Fruit fly (Drosophila melanogaster) whole organism, embryonic: ENCODE measurements around the gene CAH4.
A peak's percentile ranks its signal among the peaks of the same experiment; 100 is the strongest.

Experiments used
- Ada2b ChIP-seq: fragments of 200-800 bp; sonication (Bioruptor generic); IDR thresholded peaks from 2 replicates; pipeline ENCODE4 v1.3.6; 2022; ENCODE audit warnings: missing biosample characterization, missing genetic modification characterization
- C15 ChIP-seq: fragments of 200-800 bp; sonication (Bioruptor generic); IDR thresholded peaks from 3 replicates; pipeline ENCODE4 v1.3.6; 2022; ENCODE audit warnings: missing biosample characterization, missing genetic modification characterization
- CG11504 ChIP-seq: fragments of 200-800 bp; sonication (Bioruptor generic); optimal IDR thresholded peaks from 3 replicates; lab custom pipeline; 2019; ENCODE audit warnings: missing biosample characterization, mild to moderate bottlenecking, missing genetic modification characterization, moderate library complexity
- CG12104 ChIP-seq: fragments of 200-800 bp; sonication (Bioruptor generic); optimal IDR thresholded peaks from 3 replicates; lab custom pipeline; 2016; ENCODE audit warnings: missing biosample characterization, missing genetic modification characterization
- CG12391 ChIP-seq: fragments of 200-800 bp; sonication (Bioruptor generic); optimal IDR thresholded peaks from 3 replicates; lab custom pipeline; 2018; ENCODE audit warnings: missing biosample characterization, mild to moderate bottlenecking, missing genetic modification characterization, moderate library complexity
- CG12769 ChIP-seq: fragments of 200-800 bp; sonication (Bioruptor generic); optimal IDR thresholded peaks from 2 replicates; lab custom pipeline; 2019; ENCODE audit warnings: missing biosample characterization, mild to moderate bottlenecking, missing genetic modification characterization, moderate library complexity
- CG13424 ChIP-seq: fragments of 200-800 bp; sonication (Bioruptor generic); optimal IDR thresholded peaks from 2 replicates; lab custom pipeline; 2019; ENCODE audit warnings: missing biosample characterization, mild to moderate bottlenecking, missing genetic modification characterization, moderate library complexity
- CG14441 ChIP-seq: fragments of 200-800 bp; sonication (Bioruptor generic); IDR thresholded peaks from 2 replicates; pipeline ENCODE4 v1.3.6; 2022; ENCODE audit warnings: missing biosample characterization, missing genetic modification characterization
- CG15269 ChIP-seq: fragments of 200-800 bp; sonication (Bioruptor generic); optimal IDR thresholded peaks from 2 replicates; lab custom pipeline; 2018; ENCODE audit warnings: missing biosample characterization, mild to moderate bottlenecking, missing genetic modification characterization, moderate library complexity
- CG1603 ChIP-seq: fragments of 200-800 bp; sonication (Bioruptor generic); optimal IDR thresholded peaks from 2 replicates; lab custom pipeline; 2019; ENCODE audit warnings: missing biosample characterization, mild to moderate bottlenecking, missing genetic modification characterization, moderate library complexity
- CG18262 ChIP-seq: fragments of 200-800 bp; optimal IDR thresholded peaks from 3 replicates; lab custom pipeline; 2019; ENCODE audit warnings: missing biosample characterization, mild to moderate bottlenecking, missing genetic modification characterization, moderate library complexity
- CG2120 ChIP-seq: fragments of 200-800 bp; sonication (Bioruptor generic); optimal IDR thresholded peaks from 3 replicates; lab custom pipeline; 2016; ENCODE audit warnings: missing biosample characterization, missing genetic modification characterization
- CG2678 ChIP-seq: fragments of 200-800 bp; sonication (Bioruptor generic); optimal IDR thresholded peaks from 3 replicates; lab custom pipeline; 2019; ENCODE audit warnings: missing biosample characterization, mild to moderate bottlenecking, missing genetic modification characterization, moderate library complexity
- CG2712 ChIP-seq: fragments of 200-800 bp; optimal IDR thresholded peaks from 3 replicates; lab custom pipeline; 2019; ENCODE audit warnings: missing biosample characterization, mild to moderate bottlenecking, missing genetic modification characterization, moderate library complexity
- CG30403 ChIP-seq: fragments of 200-800 bp; sonication (Bioruptor generic); optimal IDR thresholded peaks from 3 replicates; lab custom pipeline; 2016; ENCODE audit warnings: missing biosample characterization, missing genetic modification characterization
- CG31365 ChIP-seq: fragments of 200-800 bp; sonication (Bioruptor generic); optimal IDR thresholded peaks from 2 replicates; lab custom pipeline; 2018; ENCODE audit warnings: missing biosample characterization, mild to moderate bottlenecking, missing genetic modification characterization
- CG3847 ChIP-seq: fragments of 200-800 bp; sonication (Bioruptor generic); IDR thresholded peaks from 2 replicates; pipeline ENCODE4 v1.3.6; 2022; ENCODE audit warnings: missing biosample characterization, missing genetic modification characterization
- CG6791 ChIP-seq: fragments of 200-800 bp; sonication (Bioruptor generic); IDR thresholded peaks from 3 replicates; pipeline ENCODE4 v1.3.6; 2022; ENCODE audit warnings: missing biosample characterization, missing genetic modification characterization; ENCODE audit not compliant: partially characterized antibody
- CoRest ChIP-seq: fragments of 200-800 bp; sonication (Bioruptor generic); optimal IDR thresholded peaks from 3 replicates; lab custom pipeline; 2018; ENCODE audit warnings: missing biosample characterization, mild to moderate bottlenecking, missing genetic modification characterization, moderate library complexity
- Drgx ChIP-seq: fragments of 200-800 bp; sonication (Bioruptor generic); IDR thresholded peaks from 2 replicates; pipeline ENCODE4 v1.3.6; 2022; ENCODE audit warnings: missing biosample characterization, missing genetic modification characterization
- Ets65A ChIP-seq: fragments of 200-800 bp; sonication (Bioruptor generic); peaks from one replicate; lab custom pipeline; 2016; ENCODE audit warnings: missing biosample characterization, missing genetic modification characterization
- Hr51 ChIP-seq, 2 experiments: fragments of 200-800 bp; sonication (Bioruptor generic); optimal IDR thresholded peaks; 2 replicates in 1 of 2; 3 replicates in 1 of 2; lab custom pipeline; 2016 to 2018; ENCODE audit warnings: missing biosample characterization in 2 of 2, missing genetic modification characterization in 2 of 2, mild to moderate bottlenecking in 1 of 2, moderate library complexity in 1 of 2
- Med ChIP-seq: fragments of 200-800 bp; sonication (Bioruptor generic); peaks from one replicate; lab custom pipeline; 2016; ENCODE audit warnings: missing biosample characterization, missing genetic modification characterization, mild to moderate bottlenecking, inconsistent platforms, moderate library complexity
- Oli ChIP-seq: fragments of 200-800 bp; sonication (Bioruptor generic); optimal IDR thresholded peaks from 2 replicates; lab custom pipeline; 2018; ENCODE audit warnings: missing biosample characterization, mild to moderate bottlenecking, missing genetic modification characterization, moderate library complexity
- Rx ChIP-seq: fragments of 200-800 bp; sonication (Bioruptor generic); IDR thresholded peaks from 2 replicates; pipeline ENCODE4 v1.3.6; 2022; ENCODE audit warnings: missing biosample characterization, missing genetic modification characterization
- Sox102F ChIP-seq: fragments of 200-800 bp; sonication (Bioruptor generic); optimal IDR thresholded peaks from 2 replicates; lab custom pipeline; 2018; ENCODE audit warnings: missing biosample characterization, mild to moderate bottlenecking, missing genetic modification characterization, moderate library complexity
- Xrp1 ChIP-seq: fragments of 200-800 bp; sonication (Bioruptor generic); IDR thresholded peaks from 2 replicates; pipeline ENCODE4 v1.3.6; 2022; ENCODE audit warnings: missing biosample characterization, missing genetic modification characterization
- bsh ChIP-seq, 2 experiments: fragments of 200-800 bp; sonication (Bioruptor generic); optimal IDR thresholded peaks; 2 replicates each; lab custom pipeline; 2017 to 2018; ENCODE audit warnings: mild to moderate bottlenecking in 2 of 2, missing biosample characterization in 2 of 2, missing genetic modification characterization in 2 of 2, moderate library complexity in 1 of 2
- crp ChIP-seq, 2 experiments: fragments of 200-800 bp; sonication (Bioruptor generic); optimal IDR thresholded peaks; 2 replicates in 1 of 2; 3 replicates in 1 of 2; lab custom pipeline; 2017; ENCODE audit warnings: missing biosample characterization in 2 of 2, missing genetic modification characterization in 2 of 2, mild to moderate bottlenecking in 1 of 2, moderate library complexity in 1 of 2
- dmrt99B ChIP-seq: fragments of 200-800 bp; sonication (Bioruptor generic); optimal IDR thresholded peaks from 2 replicates; lab custom pipeline; 2018; ENCODE audit warnings: missing biosample characterization, mild to moderate bottlenecking, missing genetic modification characterization, moderate library complexity
- dpn ChIP-seq, 2 experiments: fragments of 200-800 bp; sonication (Bioruptor generic); optimal IDR thresholded peaks; 3 replicates each; lab custom pipeline; 2016; ENCODE audit warnings: missing biosample characterization in 2 of 2, missing genetic modification characterization in 2 of 2
- dysf ChIP-seq: fragments of 200-800 bp; sonication (Bioruptor generic); IDR thresholded peaks from 3 replicates; pipeline ENCODE4 v1.3.6; 2022; ENCODE audit warnings: missing biosample characterization, missing genetic modification characterization
- ems ChIP-seq: fragments of 200-800 bp; sonication (Bioruptor generic); optimal IDR thresholded peaks from 3 replicates; lab custom pipeline; 2016; ENCODE audit warnings: missing biosample characterization, missing genetic modification characterization
- gem ChIP-seq: fragments of 200-800 bp; sonication (Bioruptor generic); optimal IDR thresholded peaks from 2 replicates; lab custom pipeline; 2019; ENCODE audit warnings: missing biosample characterization, mild to moderate bottlenecking, missing genetic modification characterization, moderate library complexity
- grau ChIP-seq: fragments of 200-800 bp; optimal IDR thresholded peaks from 3 replicates; lab custom pipeline; 2019; ENCODE audit warnings: missing biosample characterization, mild to moderate bottlenecking, missing genetic modification characterization, moderate library complexity
- klu ChIP-seq: fragments of 200-800 bp; sonication (Bioruptor generic); IDR thresholded peaks from 2 replicates; pipeline ENCODE4 v1.3.6; 2022; ENCODE audit warnings: missing biosample characterization, missing genetic modification characterization
- lab ChIP-seq: fragments of 200-800 bp; sonication (Bioruptor generic); optimal IDR thresholded peaks from 3 replicates; lab custom pipeline; 2017; ENCODE audit warnings: missing biosample characterization, missing genetic modification characterization, mild to moderate bottlenecking, moderate library complexity, missing genetic modification reagents
- nmo ChIP-seq: fragments of 200-800 bp; sonication (Bioruptor generic); optimal IDR thresholded peaks from 2 replicates; lab custom pipeline; 2018; ENCODE audit warnings: missing biosample characterization, mild to moderate bottlenecking, missing genetic modification characterization, moderate library complexity
- phol ChIP-seq: fragments of 200-800 bp; sonication (Bioruptor generic); optimal IDR thresholded peaks from 3 replicates; lab custom pipeline; 2018; ENCODE audit warnings: missing biosample characterization, mild to moderate bottlenecking, missing genetic modification characterization, moderate library complexity
- pros ChIP-seq: fragments of 200-800 bp; sonication (Bioruptor generic); optimal IDR thresholded peaks from 3 replicates; lab custom pipeline; 2019; ENCODE audit warnings: missing biosample characterization, mild to moderate bottlenecking, missing genetic modification characterization, moderate library complexity
- row ChIP-seq: fragments of 200-800 bp; sonication (Bioruptor generic); IDR thresholded peaks from 3 replicates; pipeline ENCODE4 v1.3.6; 2022; ENCODE audit warnings: missing biosample characterization, missing genetic modification characterization
- sr ChIP-seq: fragments of 200-800 bp; sonication (Bioruptor generic); IDR thresholded peaks from 3 replicates; pipeline ENCODE4 v1.3.6; 2022; ENCODE audit warnings: missing biosample characterization, missing genetic modification characterization
- tgo ChIP-seq: fragments of 200-800 bp; sonication (Bioruptor generic); IDR thresholded peaks from 3 replicates; pipeline ENCODE4 v1.3.6; 2022; ENCODE audit warnings: missing biosample characterization, missing genetic modification characterization
- unpg ChIP-seq: fragments of 200-800 bp; sonication (Bioruptor generic); optimal IDR thresholded peaks from 3 replicates; lab custom pipeline; 2018; ENCODE audit warnings: missing biosample characterization, mild to moderate bottlenecking, missing genetic modification characterization, moderate library complexity
- z ChIP-seq: fragments of 200-800 bp; sonication (Bioruptor generic); IDR thresholded peaks from 3 replicates; pipeline ENCODE4 v1.3.6; 2022; ENCODE audit warnings: missing biosample characterization, missing genetic modification characterization
- zf30C ChIP-seq: fragments of 200-800 bp; sonication (Bioruptor generic); optimal IDR thresholded peaks from 3 replicates; lab custom pipeline; 2018; ENCODE audit warnings: missing biosample characterization, mild to moderate bottlenecking, missing genetic modification characterization

CAH4 gene

dm6 chr3R:24890919-24891318 is 33.6 kb upstream of the CAH4 start:
- TF ChIP-seq CG15269 (tag; lab: Kevin White, UChicago) = no peak
- peak in 1 of 2 experiments; percentile 31 for TF ChIP-seq Hr51 (GFP tag; optimal IDR thresholded peaks at IDR 0.05; lab: Kevin White, UChicago)
- TF ChIP-seq zf30C (GFP tag; lab: Kevin White, UChicago) = peak; percentile 29
- no peak for TF ChIP-seq sr (GFP tag; lab: Robert Waterston, UW)
- TF ChIP-seq ems (GFP tag; lab: Kevin White, UChicago) = no peak
- TF ChIP-seq phol (tag; lab: Kevin White, UChicago) = peak; percentile 14
- peak; percentile 12 for TF ChIP-seq CG12769 (tag; lab: Kevin White, UChicago)
- peak; percentile 25 for TF ChIP-seq lab
- peak; percentile 41; the same call in 2 of the 3 replicates for TF ChIP-seq row (GFP tag; lab: Robert Waterston, UW)
- TF ChIP-seq pros (GFP tag; lab: Kevin White, UChicago) = no peak
- peak; percentile 24 for TF ChIP-seq Sox102F (GFP tag; lab: Kevin White, UChicago)
- TF ChIP-seq bsh (GFP tag; optimal IDR thresholded peaks at IDR 0.05; lab: Kevin White, UChicago) = peak in 1 of 2 experiments; percentile 10
- peak; percentile 9; the same call in 1 of the 2 replicates for TF ChIP-seq Xrp1 (GFP tag; lab: Robert Waterston, UW)
- peak; percentile 17 for TF ChIP-seq unpg
- peak; percentile 32 for TF ChIP-seq grau
- TF ChIP-seq z = no peak
- TF ChIP-seq Rx (GFP tag; lab: Robert Waterston, UW) = no peak
- TF ChIP-seq dmrt99B (tag; lab: Kevin White, UChicago) = peak; percentile 31
- TF ChIP-seq dysf = 0 out of 3 replicates have a peak, but pooled peaks have one; percentile 38
- TF ChIP-seq Ada2b (GFP tag; lab: Robert Waterston, UW) = 0 out of 2 replicates have a peak, but pooled peaks have one; percentile 12
- no peak for TF ChIP-seq CG12104
- TF ChIP-seq CG11504 (tag; lab: Kevin White, UChicago) = peak; percentile 39
- no peak for TF ChIP-seq CG31365 (tag; lab: Kevin White, UChicago)
- TF ChIP-seq CG3847 (GFP tag; lab: Robert Waterston, UW) = 0 out of 2 replicates have a peak, but pooled peaks have one; percentile 16
- peak; percentile 88 for TF ChIP-seq Ets65A (GFP tag; lab: Kevin White, UChicago)
- TF ChIP-seq tgo (GFP tag; lab: Robert Waterston, UW) = peak; percentile 26; the same call in 1 of the 3 replicates
- TF ChIP-seq Oli = peak; percentile 14
- no peak for TF ChIP-seq dpn (GFP tag; optimal IDR thresholded peaks at IDR 0.05; lab: Kevin White, UChicago)
- TF ChIP-seq Med (GFP tag; lab: Kevin White, UChicago) = peak; percentile 75
- TF ChIP-seq CG12391 (tag; lab: Kevin White, UChicago) = peak; percentile 3
- no peak for TF ChIP-seq C15 (GFP tag; lab: Robert Waterston, UW)
- TF ChIP-seq CoRest (tag; lab: Kevin White, UChicago) = peak; percentile 3
- TF ChIP-seq Drgx = peak; percentile 30; the same call in 1 of the 2 replicates
- peak; percentile 13 for TF ChIP-seq CG30403 (GFP tag; lab: Kevin White, UChicago)
- peak; percentile 26 for TF ChIP-seq CG2678 (tag; lab: Kevin White, UChicago)
- peak; percentile 15 for TF ChIP-seq CG18262 (tag; lab: Kevin White, UChicago)
- TF ChIP-seq nmo (GFP tag; lab: Kevin White, UChicago) = peak; percentile 15
- TF ChIP-seq CG6791 (GFP tag; lab: Robert Waterston, UW) = no peak
- no peak for TF ChIP-seq CG14441 (GFP tag; lab: Robert Waterston, UW)
- TF ChIP-seq klu (GFP tag; lab: Robert Waterston, UW) = no peak
- peak; percentile 18 for TF ChIP-seq CG2712 (tag; lab: Kevin White, UChicago)
- TF ChIP-seq CG13424 (tag; lab: Kevin White, UChicago) = peak; percentile 27
- peak; percentile 3 for TF ChIP-seq CG2120 (GFP tag; lab: Kevin White, UChicago)
- TF ChIP-seq CG1603 (tag; lab: Kevin White, UChicago) = peak; percentile 33
- TF ChIP-seq gem = peak; percentile 36
- TF ChIP-seq crp (GFP tag; optimal IDR thresholded peaks at IDR 0.05; lab: Kevin White, UChicago) = no peak
